Worm (Caenorhabditis elegans): ENCODE data around the gene K09H11.4.

K09H11.4 gene

ce11 chrV:5726463-5726862, at the start of gene K09H11.4:
Gene K09H11.4, minus strand, starts transcription at chrV:5726563.
- TF ChIP-seq nhr-6 (tag; optimal IDR thresholded peaks at IDR 0.05) (no peak), ZK546.5 (tag; optimal IDR thresholded peaks at IDR 0.05) (no peak)

DNA sequence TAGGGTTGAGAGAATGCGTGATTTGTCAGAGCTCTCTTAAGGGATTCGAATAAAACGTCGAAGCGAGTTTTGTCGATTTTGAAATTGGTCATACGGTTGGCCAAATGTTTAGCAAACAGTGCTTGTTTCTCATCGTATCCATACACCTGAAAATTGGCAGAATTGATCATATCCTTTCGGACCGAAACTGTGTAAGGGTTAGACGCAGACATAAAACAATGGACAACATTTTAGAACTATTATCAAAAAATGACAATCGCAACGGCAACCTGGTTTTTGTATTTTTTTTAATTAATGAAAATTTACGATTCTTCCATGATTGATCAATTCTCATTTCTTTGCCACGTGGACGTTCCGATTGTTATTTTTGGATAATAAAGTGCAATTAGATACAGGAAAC, 47.8 kb upstream of the K09H11.4 start:
- TF ChIP-seq dmd-4 (tag; optimal IDR thresholded peaks at IDR 0.05) (no peak), lin-13 (GFP tag; optimal IDR thresholded peaks at IDR 0.05) (no peak), alr-1 (tag; optimal IDR thresholded peaks at IDR 0.05) (no peak), ceh-16 (tag; optimal IDR thresholded peaks at IDR 0.05) (no peak), aly-2 (tag; optimal IDR thresholded peaks at IDR 0.05) (no peak), nhr-23 (tag; optimal IDR thresholded peaks at IDR 0.05) (no peak), nhr-6 (tag; optimal IDR thresholded peaks at IDR 0.05) (no peak), unc-39 (tag; optimal IDR thresholded peaks at IDR 0.05) (no peak), unc-62 (GFP tag; optimal IDR thresholded peaks at IDR 0.05) (no peak), nhr-12 (tag; optimal IDR thresholded peaks at IDR 0.05) (no peak), nhr-11 (tag; optimal IDR thresholded peaks at IDR 0.05) (no peak), elt-3 (tag; optimal IDR thresholded peaks at IDR 0.05) (no peak), blmp-1 (tag; optimal IDR thresholded peaks at IDR 0.05; ENCODE audit: insufficient read depth) (no peak), nhr-10 (tag; optimal IDR thresholded peaks at IDR 0.05) (no peak), ceh-82 (tag; optimal IDR thresholded peaks at IDR 0.05) (no peak), lin-11 (tag; optimal IDR thresholded peaks at IDR 0.05) (no peak)

DNA sequence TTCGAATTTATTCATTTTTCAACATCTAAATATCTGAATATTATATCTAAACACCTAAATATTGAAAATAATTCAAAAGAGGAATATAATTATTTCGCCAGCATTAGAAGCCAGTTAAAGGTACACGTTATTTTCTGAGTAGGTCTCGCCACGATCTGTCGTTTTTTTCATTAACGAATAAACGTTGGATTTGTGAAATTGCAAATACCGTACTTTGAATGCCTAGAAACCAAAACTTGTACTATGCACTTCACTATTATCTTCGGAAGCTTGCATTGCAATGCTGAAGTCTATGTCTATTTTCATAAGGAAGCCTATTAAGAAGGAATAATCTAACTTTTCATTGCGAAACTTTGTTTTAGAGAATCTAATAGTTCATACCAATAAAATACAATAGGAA, 46.1 kb upstream of the K09H11.4 start:
- TF ChIP-seq sem-4 (tag; optimal IDR thresholded peaks at IDR 0.05) (no peak), nhr-25 (tag; optimal IDR thresholded peaks at IDR 0.05) (no peak), nhr-23 (tag; optimal IDR thresholded peaks at IDR 0.05) (no peak), fos-1 (tag; optimal IDR thresholded peaks at IDR 0.05) (no peak), F13H6.1 (tag; optimal IDR thresholded peaks at IDR 0.05) (no peak), alr-1 (tag; optimal IDR thresholded peaks at IDR 0.05) (no peak), ceh-16 (tag; optimal IDR thresholded peaks at IDR 0.05) (no peak), nhr-12 (tag; optimal IDR thresholded peaks at IDR 0.05) (no peak), nhr-129 (tag; optimal IDR thresholded peaks at IDR 0.05) (no peak), nhr-6 (tag; optimal IDR thresholded peaks at IDR 0.05) (no peak), aly-2 (tag; optimal IDR thresholded peaks at IDR 0.05) (no peak), lin-39 (tag; optimal IDR thresholded peaks at IDR 0.05) (no peak), lsy-2 (tag; optimal IDR thresholded peaks at IDR 0.05) (no peak), mbf-1 (tag; optimal IDR thresholded peaks at IDR 0.05) (no peak), ztf-4 (tag; optimal IDR thresholded peaks at IDR 0.05) (no peak), elt-3 (tag; optimal IDR thresholded peaks at IDR 0.05) (no peak), nhr-21 (tag; optimal IDR thresholded peaks at IDR 0.05) (no peak), mab-5 (tag; optimal IDR thresholded peaks at IDR 0.05) (no peak), elt-1 (tag; optimal IDR thresholded peaks at IDR 0.05) (no peak)

ce11 chrV:5771627-5772026, 45.3 kb upstream of the K09H11.4 start, which contains the start of gene F44E7.3:
Gene F44E7.3, plus strand, starts transcription at chrV:5771945.
- TF ChIP-seq mbf-1 (tag; optimal IDR thresholded peaks at IDR 0.05) (no peak), crh-2 (tag; optimal IDR thresholded peaks at IDR 0.05) (no peak), ama-1 (optimal IDR thresholded peaks at IDR 0.05) (peak; percentile 53)

- TF ChIP-seq nhr-25 (tag; optimal IDR thresholded peaks at IDR 0.05) (no peak), fos-1 (tag; optimal IDR thresholded peaks at IDR 0.05) (no peak), ztf-4 (tag; optimal IDR thresholded peaks at IDR 0.05) (no peak), ZK546.5 (tag; optimal IDR thresholded peaks at IDR 0.05) (no peak), mab-5 (tag; optimal IDR thresholded peaks at IDR 0.05) (no peak), lin-39 (tag; optimal IDR thresholded peaks at IDR 0.05) (no peak)
Observed at ce11 chrV:5769999-5770398, 43.6 kb upstream of the K09H11.4 start.

ce11 chrV:5769500-5769899, 43.1 kb upstream of the K09H11.4 start:
- TF ChIP-seq elt-1 (tag; optimal IDR thresholded peaks at IDR 0.05) (no peak), egl-27 (tag; optimal IDR thresholded peaks at IDR 0.05) (no peak), nhr-25 (tag; optimal IDR thresholded peaks at IDR 0.05) (no peak), sma-9 (GFP tag; optimal IDR thresholded peaks at IDR 0.05) (peak; percentile 54), sma-9 (tag; optimal IDR thresholded peaks at IDR 0.05) (no peak), peb-1 (tag; optimal IDR thresholded peaks at IDR 0.05) (no peak), skn-1 (tag; optimal IDR thresholded peaks at IDR 0.05) (no peak), fos-1 (tag; optimal IDR thresholded peaks at IDR 0.05) (peak; percentile 41), crh-2 (tag; optimal IDR thresholded peaks at IDR 0.05) (peak; percentile 20), F13H6.1 (tag; optimal IDR thresholded peaks at IDR 0.05) (no peak)

All from whole organism, L2 larva.